Fruit fly (Drosophila melanogaster) whole organism, prepupa: ENCODE data around the gene CecA2.
A peak's percentile ranks its signal among the peaks of the same experiment; 100 is the strongest.

Source experiments
- Blimp-1 ChIP-seq: fragments of 200-800 bp; sonication (Bioruptor generic); optimal IDR thresholded peaks from 3 replicates; lab custom pipeline; 2017; ENCODE audit warnings: missing biosample characterization, missing genetic modification characterization, mild to moderate bottlenecking, moderate library complexity, missing genetic modification reagents
- CG10631 ChIP-seq: fragments of 200-800 bp; sonication (Bioruptor generic); optimal IDR thresholded peaks from 2 replicates; lab custom pipeline; 2016; ENCODE audit warnings: missing biosample characterization, missing genetic modification characterization
- CG10669 ChIP-seq: fragments of 200-800 bp; sonication (Bioruptor generic); optimal IDR thresholded peaks from 3 replicates; lab custom pipeline; 2018; ENCODE audit warnings: missing biosample characterization, mild to moderate bottlenecking, missing genetic modification characterization, moderate library complexity
- CG11294 ChIP-seq: fragments of 200-800 bp; sonication (Bioruptor generic); IDR thresholded peaks from 2 replicates; pipeline ENCODE4 v1.3.6; 2022; ENCODE audit warnings: missing biosample characterization, missing genetic modification characterization
- CG15336 ChIP-seq: fragments of 200-800 bp; sonication (Bioruptor generic); IDR thresholded peaks from 2 replicates; pipeline ENCODE4 v1.3.6; 2022; ENCODE audit warnings: missing biosample characterization, missing genetic modification characterization
- CG16779 ChIP-seq: fragments of 200-800 bp; sonication (Bioruptor generic); optimal IDR thresholded peaks from 3 replicates; lab custom pipeline; 2017; ENCODE audit warnings: missing biosample characterization, mild to moderate bottlenecking, missing genetic modification characterization
- CG32006 ChIP-seq: fragments of 200-800 bp; sonication (Bioruptor generic); optimal IDR thresholded peaks from 3 replicates; lab custom pipeline; 2017; ENCODE audit warnings: missing biosample characterization, mild to moderate bottlenecking, missing genetic modification characterization
- CG34406 ChIP-seq: fragments of 200-800 bp; sonication (Bioruptor generic); optimal IDR thresholded peaks from 3 replicates; lab custom pipeline; 2016; ENCODE audit warnings: missing biosample characterization, missing genetic modification characterization
- CG3919 ChIP-seq: fragments of 200-800 bp; sonication (Bioruptor generic); optimal IDR thresholded peaks from 3 replicates; lab custom pipeline; 2016; ENCODE audit warnings: missing biosample characterization, missing genetic modification characterization
- CG4318 ChIP-seq: fragments of 200-800 bp; sonication (Bioruptor generic); optimal IDR thresholded peaks from 3 replicates; lab custom pipeline; 2017; ENCODE audit warnings: missing biosample characterization, mild to moderate bottlenecking, missing genetic modification characterization
- CG6163 ChIP-seq: fragments of 200-800 bp; sonication (Bioruptor generic); IDR thresholded peaks from 3 replicates; pipeline ENCODE4 v1.3.6; 2022; ENCODE audit warnings: missing biosample characterization, missing genetic modification characterization
- CG6276 ChIP-seq: fragments of 200-800 bp; sonication (Bioruptor generic); optimal IDR thresholded peaks from 2 replicates; lab custom pipeline; 2017; ENCODE audit warnings: missing biosample characterization, mild to moderate bottlenecking, missing genetic modification characterization
- CG6792 ChIP-seq: fragments of 200-800 bp; sonication (Bioruptor generic); optimal IDR thresholded peaks from 3 replicates; lab custom pipeline; 2016; ENCODE audit warnings: missing biosample characterization, missing genetic modification characterization
- CG6808 ChIP-seq: fragments of 200-800 bp; sonication (Bioruptor generic); optimal IDR thresholded peaks from 3 replicates; lab custom pipeline; 2017; ENCODE audit warnings: missing biosample characterization, missing genetic modification characterization, mild to moderate bottlenecking, moderate library complexity, missing genetic modification reagents
- CG6854 ChIP-seq: fragments of 200-800 bp; sonication (Bioruptor generic); optimal IDR thresholded peaks from 2 replicates; lab custom pipeline; 2017; ENCODE audit warnings: missing biosample characterization, mild to moderate bottlenecking, missing genetic modification characterization
- CG7368 ChIP-seq: fragments of 200-800 bp; sonication (Bioruptor generic); optimal IDR thresholded peaks from 3 replicates; lab custom pipeline; 2016; ENCODE audit warnings: missing biosample characterization, missing genetic modification characterization
- CG8119 ChIP-seq: fragments of 200-800 bp; sonication (Bioruptor generic); IDR thresholded peaks from 3 replicates; pipeline ENCODE4 v1.3.6; 2022; ENCODE audit warnings: missing biosample characterization, missing genetic modification characterization
- CG8319 ChIP-seq: fragments of 200-800 bp; sonication (Bioruptor generic); optimal IDR thresholded peaks from 3 replicates; lab custom pipeline; 2016; ENCODE audit warnings: missing biosample characterization, missing genetic modification characterization
- CG9139 ChIP-seq: fragments of 200-800 bp; sonication (Bioruptor generic); optimal IDR thresholded peaks from 3 replicates; lab custom pipeline; 2017; ENCODE audit warnings: missing biosample characterization, mild to moderate bottlenecking, missing genetic modification characterization
- Eip78C ChIP-seq: fragments of 200-800 bp; sonication (Bioruptor generic); peaks from one replicate; lab custom pipeline; 2016; ENCODE audit warnings: missing biosample characterization, missing genetic modification characterization
- Eip93F ChIP-seq: fragments of 200-800 bp; sonication (Bioruptor generic); optimal IDR thresholded peaks from 2 replicates; lab custom pipeline; 2016; ENCODE audit warnings: missing biosample characterization, mild to moderate bottlenecking, missing genetic modification characterization
- Ets21C ChIP-seq: fragments of 200-800 bp; sonication (Bioruptor generic); optimal IDR thresholded peaks from 3 replicates; lab custom pipeline; 2016; ENCODE audit warnings: missing biosample characterization, missing genetic modification characterization
- Ets96B ChIP-seq: fragments of 200-800 bp; optimal IDR thresholded peaks from 2 replicates; lab custom pipeline; 2019; ENCODE audit warnings: missing biosample characterization, mild to moderate bottlenecking, missing genetic modification characterization, moderate library complexity
- Gug ChIP-seq: fragments of 200-800 bp; sonication (Bioruptor generic); IDR thresholded peaks from 2 replicates; pipeline ENCODE4 v1.3.6; 2022; ENCODE audit warnings: missing biosample characterization, missing genetic modification characterization
- Hr38 ChIP-seq: sonication (Bioruptor generic); optimal IDR thresholded peaks from 2 replicates; lab custom pipeline; 2016; ENCODE audit warnings: missing biosample characterization, missing genetic modification characterization
- Hr39 ChIP-seq: fragments of 200-800 bp; sonication (Bioruptor generic); optimal IDR thresholded peaks from 2 replicates; lab custom pipeline; 2016; ENCODE audit warnings: missing biosample characterization, missing genetic modification characterization
- Hr4 ChIP-seq: fragments of 200-800 bp; sonication (Bioruptor generic); optimal IDR thresholded peaks from 3 replicates; lab custom pipeline; 2016; ENCODE audit warnings: missing biosample characterization, missing genetic modification characterization
- Lpt ChIP-seq: fragments of 200-800 bp; sonication (Bioruptor generic); optimal IDR thresholded peaks from 3 replicates; lab custom pipeline; 2016; ENCODE audit warnings: missing biosample characterization, missing genetic modification characterization
- Met ChIP-seq: fragments of 200-800 bp; sonication (Bioruptor generic); optimal IDR thresholded peaks from 3 replicates; lab custom pipeline; 2016; ENCODE audit warnings: missing biosample characterization, missing genetic modification characterization
- OdsH ChIP-seq: fragments of 200-800 bp; sonication (Bioruptor generic); optimal IDR thresholded peaks from 3 replicates; lab custom pipeline; 2016; ENCODE audit warnings: missing biosample characterization, missing genetic modification characterization
- Smox ChIP-seq: fragments of 200-800 bp; sonication (Bioruptor generic); optimal IDR thresholded peaks from 3 replicates; lab custom pipeline; 2016; ENCODE audit warnings: missing biosample characterization, missing genetic modification characterization
- Sox102F ChIP-seq: fragments of 200-800 bp; sonication (Bioruptor generic); optimal IDR thresholded peaks from 2 replicates; lab custom pipeline; 2016; ENCODE audit warnings: missing biosample characterization, mild to moderate bottlenecking, missing genetic modification characterization
- Sox14 ChIP-seq: fragments of 200-800 bp; sonication (Bioruptor generic); optimal IDR thresholded peaks from 3 replicates; lab custom pipeline; 2016; ENCODE audit warnings: missing biosample characterization, missing genetic modification characterization
- Sox15 ChIP-seq: fragments of 200-800 bp; sonication (Bioruptor generic); optimal IDR thresholded peaks from 3 replicates; lab custom pipeline; 2016; ENCODE audit warnings: missing biosample characterization, missing genetic modification characterization
- achi ChIP-seq: fragments of 200-800 bp; sonication (Bioruptor generic); optimal IDR thresholded peaks from 3 replicates; lab custom pipeline; 2016; ENCODE audit warnings: missing biosample characterization, missing genetic modification characterization
- acj6 ChIP-seq: fragments of 200-800 bp; sonication (Bioruptor generic); optimal IDR thresholded peaks from 3 replicates; lab custom pipeline; 2016; ENCODE audit warnings: missing biosample characterization, missing genetic modification characterization
- dac ChIP-seq: fragments of 200-800 bp; sonication (Bioruptor generic); optimal IDR thresholded peaks from 2 replicates; lab custom pipeline; 2017; ENCODE audit warnings: missing biosample characterization, mild to moderate bottlenecking, missing genetic modification characterization
- eg ChIP-seq: fragments of 200-800 bp; sonication (Bioruptor generic); IDR thresholded peaks from 3 replicates; pipeline ENCODE4 v1.3.6; 2022; ENCODE audit warnings: missing biosample characterization, missing genetic modification characterization
- esn ChIP-seq: fragments of 200-800 bp; sonication (Bioruptor generic); optimal IDR thresholded peaks from 2 replicates; lab custom pipeline; 2016; ENCODE audit warnings: missing biosample characterization, mild to moderate bottlenecking, missing genetic modification characterization, moderate library complexity
- fd85E ChIP-seq: fragments of 200-800 bp; sonication (Bioruptor generic); optimal IDR thresholded peaks from 3 replicates; lab custom pipeline; 2016; ENCODE audit warnings: missing biosample characterization, missing genetic modification characterization
- fkh ChIP-seq: fragments of 200-800 bp; sonication (Bioruptor generic); optimal IDR thresholded peaks from 3 replicates; lab custom pipeline; 2017; ENCODE audit warnings: missing biosample characterization, mild to moderate bottlenecking, missing genetic modification characterization, moderate library complexity
- net ChIP-seq: fragments of 200-800 bp; sonication (Bioruptor generic); optimal IDR thresholded peaks from 3 replicates; lab custom pipeline; 2016; ENCODE audit warnings: missing biosample characterization, missing genetic modification characterization
- pdm3 ChIP-seq: fragments of 200-800 bp; sonication (Bioruptor generic); optimal IDR thresholded peaks from 3 replicates; lab custom pipeline; 2016; ENCODE audit warnings: missing biosample characterization, missing genetic modification characterization
- spab ChIP-seq: fragments of 200-800 bp; sonication (Bioruptor generic); optimal IDR thresholded peaks from 2 replicates; lab custom pipeline; 2017; ENCODE audit warnings: missing biosample characterization, mild to moderate bottlenecking, missing genetic modification characterization, missing genetic modification reagents
- ss ChIP-seq, 2 experiments: fragments of 200-800 bp; sonication (Bioruptor generic); optimal IDR thresholded peaks; 2 replicates in 1 of 2; 3 replicates in 1 of 2; lab custom pipeline; 2017 to 2018; ENCODE audit warnings: mild to moderate bottlenecking in 2 of 2, missing biosample characterization in 2 of 2, missing genetic modification characterization in 2 of 2, moderate library complexity in 1 of 2
- svp ChIP-seq: fragments of 200-800 bp; sonication (Bioruptor generic); peaks from one replicate; lab custom pipeline; 2016; ENCODE audit warnings: missing biosample characterization, missing genetic modification characterization
- topi ChIP-seq: fragments of 200-800 bp; sonication (Bioruptor generic); optimal IDR thresholded peaks from 3 replicates; lab custom pipeline; 2016; ENCODE audit warnings: missing biosample characterization, missing genetic modification characterization

Gene CecA2

DNA sequence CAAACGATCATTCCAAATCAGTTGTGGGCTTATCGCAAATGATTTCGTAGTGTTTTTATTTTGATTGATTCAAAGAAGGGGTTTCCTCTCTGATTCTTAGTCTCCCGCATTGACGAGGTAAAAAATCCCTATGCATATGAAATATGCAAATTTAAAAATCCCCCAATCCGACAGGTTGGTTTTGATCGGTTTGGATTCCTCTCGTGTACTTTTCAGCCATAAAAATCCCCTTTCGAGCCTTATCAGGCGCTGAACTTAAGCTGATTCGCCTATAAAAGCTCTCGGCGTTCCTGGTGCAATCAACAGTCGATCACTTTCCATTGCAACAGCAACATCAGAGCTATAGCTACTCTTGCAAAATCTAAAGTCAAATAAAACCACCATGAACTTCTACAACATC lies at the start of gene CecA2:
Gene CecA2 (plus strand): TSS at position 301 of the 400 bp plus-strand sequence.
- TF ChIP-seq CG10669, result no peak
- TF ChIP-seq CG6854 (GFP tag; lab: Kevin White, UChicago), result no peak
- no peak for TF ChIP-seq CG9139 (GFP tag; lab: Kevin White, UChicago)
- TF ChIP-seq CG32006 (GFP tag; lab: Kevin White, UChicago), result no peak
- no peak for TF ChIP-seq net (GFP tag; lab: Kevin White, UChicago)
- no peak for TF ChIP-seq Sox15 (GFP tag; lab: Kevin White, UChicago)
- TF ChIP-seq CG11294 (GFP tag; lab: Robert Waterston, UW), result no peak

- TF ChIP-seq CG16779 (tag; lab: Kevin White, UChicago) (no peak), pdm3 (no peak), CG6163 (GFP tag; lab: Robert Waterston, UW) (peak; percentile 26; the same call in 1 of the 3 replicates), dac (GFP tag; lab: Kevin White, UChicago) (no peak), ss (GFP tag; optimal IDR thresholded peaks at IDR 0.05; lab: Kevin White, UChicago) (no peak), CG15336 (GFP tag; lab: Robert Waterston, UW) (peak; percentile 65), CG8119 (GFP tag; lab: Robert Waterston, UW) (peak; percentile 58; the same call in 2 of the 3 replicates), eg (GFP tag; lab: Robert Waterston, UW) (peak; percentile 52; the same call in 1 of the 3 replicates), achi (GFP tag; lab: Kevin White, UChicago) (no peak), OdsH (GFP tag; lab: Kevin White, UChicago) (no peak), CG34406 (GFP tag; lab: Kevin White, UChicago) (no peak), Blimp-1 (GFP tag; lab: Kevin White, UChicago) (no peak), CG10669 (no peak), Eip78C (GFP tag; lab: Kevin White, UChicago) (peak; percentile 85), CG32006 (GFP tag; lab: Kevin White, UChicago) (peak; percentile 74), CG6276 (GFP tag; lab: Kevin White, UChicago) (peak; percentile 34), Hr4 (GFP tag; lab: Kevin White, UChicago) (peak; percentile 70), CG4318 (GFP tag; lab: Kevin White, UChicago) (peak; percentile 18)
These were observed 48.7 kb upstream of the CecA2 start for dm6 chr3R:30163228-30163627.

- TF ChIP-seq CG7368 (GFP tag; lab: Kevin White, UChicago) (no peak), spab (GFP tag; lab: Kevin White, UChicago) (no peak), Lpt (GFP tag; lab: Kevin White, UChicago) (peak; percentile 80), fd85E (no peak), svp (GFP tag; lab: Kevin White, UChicago) (peak; percentile 66), Hr39 (GFP tag; lab: Kevin White, UChicago) (peak; percentile 8), CG32006 (GFP tag; lab: Kevin White, UChicago) (peak; percentile 88), CG10631 (GFP tag; lab: Kevin White, UChicago) (peak; percentile 43), CG10669 (no peak), Smox (GFP tag; lab: Kevin White, UChicago) (no peak), CG15336 (GFP tag; lab: Robert Waterston, UW) (peak; percentile 89), topi (GFP tag; lab: Kevin White, UChicago) (peak; percentile 24), CG4318 (GFP tag; lab: Kevin White, UChicago) (peak; percentile 71), Ets96B (tag; lab: Kevin White, UChicago) (peak; percentile 4), acj6 (GFP tag; lab: Kevin White, UChicago) (peak; percentile 31), CG34406 (GFP tag; lab: Kevin White, UChicago) (peak; percentile 20), CG8319 (GFP tag; lab: Kevin White, UChicago) (no peak), fkh (no peak), Ets21C (no peak), CG8119 (GFP tag; lab: Robert Waterston, UW) (peak; percentile 88), CG6792 (GFP tag; lab: Kevin White, UChicago) (peak; percentile 37), Hr38 (GFP tag; lab: Kevin White, UChicago) (no peak), esn (GFP tag; lab: Kevin White, UChicago) (peak; percentile 13), Met (GFP tag; lab: Kevin White, UChicago) (peak; percentile 17), achi (GFP tag; lab: Kevin White, UChicago) (peak; percentile 64), CG6808 (GFP tag; lab: Kevin White, UChicago) (no peak), Gug (GFP tag; lab: Robert Waterston, UW) (peak; percentile 64), ss (GFP tag; optimal IDR thresholded peaks at IDR 0.05; lab: Kevin White, UChicago) (no peak), CG6276 (GFP tag; lab: Kevin White, UChicago) (peak; percentile 72), CG3919 (GFP tag; lab: Kevin White, UChicago) (peak; percentile 73), Sox102F (GFP tag; lab: Kevin White, UChicago) (no peak), OdsH (GFP tag; lab: Kevin White, UChicago) (peak; percentile 58), Sox14 (GFP tag; lab: Kevin White, UChicago) (peak; percentile 26), Eip93F (GFP tag; lab: Kevin White, UChicago) (no peak)
These were observed 47.8 kb upstream of the CecA2 start for dm6 chr3R:30164162-30164561.
